Fruit fly (Drosophila melanogaster) whole organism, wandering third instar larva: ENCODE data around the gene KdelR.

Experiments
- CrebA ChIP-seq: fragments of 200-800 bp; sonication (Bioruptor generic); optimal IDR thresholded peaks from 2 replicates; lab custom pipeline; 2016; ENCODE audit warnings: missing biosample characterization, mild to moderate bottlenecking, missing genetic modification characterization, borderline replicate concordance
- GATAd ChIP-seq: sonication (Bioruptor generic); optimal IDR thresholded peaks from 2 replicates; lab custom pipeline; 2016; ENCODE audit warnings: missing biosample characterization, missing genetic modification characterization
- HLH106 ChIP-seq: fragments of 200-800 bp; optimal IDR thresholded peaks from 3 replicates; lab custom pipeline; 2019; ENCODE audit warnings: missing biosample characterization, mild to moderate bottlenecking, missing genetic modification characterization, moderate library complexity
- N ChIP-seq: fragments of >200 bp; optimal IDR thresholded peaks from 2 replicates; lab custom pipeline; 2018; ENCODE audit warnings: missing biosample characterization, missing external identifiers, missing genetic modification characterization
- Rel ChIP-seq, 2 experiments: fragments of 200-800 bp; sonication (Bioruptor generic) in 1 of 2; optimal IDR thresholded peaks; 2 replicates in 1 of 2; 3 replicates in 1 of 2; lab custom pipeline; 2016 to 2019; ENCODE audit warnings: mild to moderate bottlenecking in 2 of 2, missing biosample characterization in 2 of 2, missing genetic modification characterization in 2 of 2, moderate library complexity in 1 of 2
- h ChIP-seq: fragments of 200-800 bp; sonication (Bioruptor generic); optimal IDR thresholded peaks from 3 replicates; lab custom pipeline; 2016; ENCODE audit warnings: missing biosample characterization, mild to moderate bottlenecking, missing genetic modification characterization
- lola ChIP-seq: fragments of >200 bp; optimal IDR thresholded peaks from 2 replicates; lab custom pipeline; 2017; ENCODE audit warnings: missing biosample characterization, missing genetic modification characterization
- pan ChIP-seq: fragments of >200 bp; optimal IDR thresholded peaks from 2 replicates; lab custom pipeline; 2017
- sage ChIP-seq: fragments of 200-800 bp; sonication (Bioruptor generic); optimal IDR thresholded peaks from 2 replicates; lab custom pipeline; 2016; ENCODE audit warnings: missing biosample characterization, mild to moderate bottlenecking, missing genetic modification characterization

- TF ChIP-seq h (GFP tag; lab: Kevin White, UChicago) (no peak), pan (no peak), lola (GFP tag; lab: Kevin White, UChicago) (no peak), Rel (GFP tag; optimal IDR thresholded peaks at IDR 0.05; lab: Kevin White, UChicago) (no peak), Rel (tag; optimal IDR thresholded peaks at IDR 0.05; lab: Kevin White, UChicago) (no peak), CrebA (GFP tag; lab: Kevin White, UChicago) (no peak), N (no peak), HLH106 (tag; lab: Kevin White, UChicago) (no peak), GATAd (GFP tag; lab: Kevin White, UChicago) (no peak), sage (GFP tag; lab: Kevin White, UChicago) (no peak)
Observed at dm6 chr2L:10470211-10470610, 43.5 kb downstream of the KdelR start.
